Fruit fly (Drosophila melanogaster) Kc167 (cell line): ENCODE results near the gene CG31279.

Experiments used
- Myc ChIP-seq: fragments of >200 bp; optimal IDR thresholded peaks from 2 replicates; lab custom pipeline; 2017; ENCODE audit warnings: missing external identifiers
- Sin3A ChIP-seq: fragments of >200 bp; optimal IDR thresholded peaks from 2 replicates; lab custom pipeline; 2018; ENCODE audit warnings: missing external identifiers
- h ChIP-seq: fragments of >200 bp; optimal IDR thresholded peaks from 3 replicates; lab custom pipeline; 2018; ENCODE audit warnings: missing external identifiers
- insv ChIP-seq: fragments of >200 bp; optimal IDR thresholded peaks from 3 replicates; lab custom pipeline; 2018; ENCODE audit warnings: missing external identifiers
- psq ChIP-seq: fragments of >200 bp; optimal IDR thresholded peaks from 2 replicates; lab custom pipeline; 2017; ENCODE audit warnings: missing external identifiers
- ttk ChIP-seq: sonication (Bioruptor generic); optimal IDR thresholded peaks from 2 replicates; lab custom pipeline; 2017; ENCODE audit warnings: missing external identifiers

CG31279 gene

dm6 chr3R:16449187-16449973 lies 18.9 kb downstream of the CG31279 start:
- TF ChIP-seq psq (no peak), h (lab: Kevin White, UChicago) (no peak), insv (no peak), Sin3A (lab: Kevin White, UChicago) (no peak), ttk (lab: Kevin White, UChicago) (no peak), Myc (lab: Kevin White, UChicago) (no peak)

DNA sequence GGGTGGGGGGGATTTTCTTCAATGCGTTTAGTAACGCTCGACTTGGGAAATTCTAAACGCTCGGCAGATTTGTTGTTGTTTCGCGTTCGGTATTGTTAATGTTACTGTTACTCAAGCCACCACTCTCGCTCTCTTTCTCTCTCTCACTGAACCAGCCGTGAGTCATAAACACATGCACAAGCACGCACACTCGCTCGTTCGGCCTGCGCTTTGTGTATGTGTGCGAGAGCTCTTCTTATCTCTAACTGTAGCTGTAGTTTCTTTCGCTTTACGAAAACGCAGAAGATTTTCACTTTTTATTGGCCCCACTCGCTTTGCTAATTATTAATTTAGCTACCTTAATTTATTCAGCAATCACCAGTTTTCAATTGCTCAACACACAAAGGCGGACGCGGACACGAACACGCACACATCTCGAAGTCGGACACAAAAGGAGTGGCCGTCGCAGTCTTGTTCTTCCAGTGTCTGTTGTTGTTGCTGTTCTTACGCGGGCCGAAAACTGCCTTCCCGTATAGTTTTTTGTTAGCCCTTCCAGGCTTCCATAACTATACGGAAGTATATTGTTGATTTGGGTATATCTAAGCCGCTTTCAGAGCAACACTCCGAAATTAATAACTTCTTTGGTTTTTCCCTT lies 22.6 kb downstream of the CG31279 start:
- no peak for TF ChIP-seq h (lab: Kevin White, UChicago)
- TF ChIP-seq Myc (lab: Kevin White, UChicago) = no peak

- TF ChIP-seq ttk (lab: Kevin White, UChicago) (no peak), Myc (lab: Kevin White, UChicago) (no peak), h (lab: Kevin White, UChicago) (no peak), insv (no peak), psq (no peak), Sin3A (lab: Kevin White, UChicago) (no peak)
Observed at dm6 chr3R:16453597-16453996, 23.1 kb downstream of the CG31279 start, which contains the start of gene Pak3. Gene Pak3, minus strand, starts transcription at chr3R:16453821.

dm6 chr3R:16454192-16454591 lies 23.7 kb downstream of the CG31279 start, which contains the start of gene CG10405:
Gene CG10405, plus strand, starts transcription at chr3R:16454492.
- TF ChIP-seq h (lab: Kevin White, UChicago) = no peak
- TF ChIP-seq Myc (lab: Kevin White, UChicago) = no peak
- no peak for TF ChIP-seq Sin3A (lab: Kevin White, UChicago)
- TF ChIP-seq psq = no peak
- no peak for TF ChIP-seq insv
- no peak for TF ChIP-seq ttk (lab: Kevin White, UChicago)

DNA sequence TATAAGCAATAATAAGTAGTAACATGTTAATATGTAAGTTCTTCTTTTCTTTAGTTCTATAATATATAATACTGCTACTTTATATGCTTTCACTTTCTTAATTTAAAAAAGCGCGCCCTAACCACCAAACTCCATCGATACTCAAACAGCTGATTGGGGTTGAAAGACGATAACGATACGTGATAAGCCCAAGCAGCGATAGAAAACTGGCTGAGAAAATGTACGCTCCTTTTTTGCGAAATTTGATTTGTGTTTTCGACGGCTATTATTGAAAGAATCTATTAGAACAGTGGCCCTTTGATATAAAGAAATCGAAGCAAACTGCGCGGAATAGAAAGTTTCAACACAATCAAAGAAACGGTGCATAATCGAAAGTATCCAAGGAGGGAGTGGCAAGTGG lies 25.4 kb downstream of the CG31279 start, which contains the start of gene CG14883:
TSS of gene CG14883 (plus strand) at position 178 of the 400 bp plus-strand sequence.
- TF ChIP-seq Myc (lab: Kevin White, UChicago) = no peak
- no peak for TF ChIP-seq insv
- TF ChIP-seq ttk (lab: Kevin White, UChicago) = no peak
- no peak for TF ChIP-seq psq
- TF ChIP-seq Sin3A (lab: Kevin White, UChicago) = no peak
- no peak for TF ChIP-seq h (lab: Kevin White, UChicago)

DNA sequence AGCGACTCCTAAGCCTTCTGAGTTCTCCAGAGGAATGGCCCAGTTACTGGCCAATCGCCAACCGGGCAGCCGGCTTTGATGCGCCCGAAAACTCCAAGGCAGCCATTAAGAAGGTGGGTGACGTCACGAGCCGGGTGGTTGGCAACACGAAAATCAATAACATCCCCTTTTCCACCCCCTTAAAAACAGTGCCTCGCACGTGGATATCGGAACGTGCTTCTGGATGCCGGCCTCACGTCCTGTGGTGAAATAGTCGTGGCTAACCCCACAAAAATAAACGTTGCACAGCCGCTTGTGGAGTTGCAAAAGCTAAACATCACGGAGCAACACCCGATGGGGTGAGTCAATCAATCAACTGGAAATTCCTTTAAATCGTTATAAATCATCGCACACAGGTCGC lies 26.1 kb downstream of the CG31279 start:
- TF ChIP-seq psq (no peak), insv (no peak)

dm6 chr3R:16468556-16468955 lies 38.1 kb downstream of the CG31279 start:
- TF ChIP-seq insv (no peak), h (lab: Kevin White, UChicago) (no peak), Sin3A (lab: Kevin White, UChicago) (no peak), psq (no peak), ttk (lab: Kevin White, UChicago) (no peak), Myc (lab: Kevin White, UChicago) (no peak)

DNA sequence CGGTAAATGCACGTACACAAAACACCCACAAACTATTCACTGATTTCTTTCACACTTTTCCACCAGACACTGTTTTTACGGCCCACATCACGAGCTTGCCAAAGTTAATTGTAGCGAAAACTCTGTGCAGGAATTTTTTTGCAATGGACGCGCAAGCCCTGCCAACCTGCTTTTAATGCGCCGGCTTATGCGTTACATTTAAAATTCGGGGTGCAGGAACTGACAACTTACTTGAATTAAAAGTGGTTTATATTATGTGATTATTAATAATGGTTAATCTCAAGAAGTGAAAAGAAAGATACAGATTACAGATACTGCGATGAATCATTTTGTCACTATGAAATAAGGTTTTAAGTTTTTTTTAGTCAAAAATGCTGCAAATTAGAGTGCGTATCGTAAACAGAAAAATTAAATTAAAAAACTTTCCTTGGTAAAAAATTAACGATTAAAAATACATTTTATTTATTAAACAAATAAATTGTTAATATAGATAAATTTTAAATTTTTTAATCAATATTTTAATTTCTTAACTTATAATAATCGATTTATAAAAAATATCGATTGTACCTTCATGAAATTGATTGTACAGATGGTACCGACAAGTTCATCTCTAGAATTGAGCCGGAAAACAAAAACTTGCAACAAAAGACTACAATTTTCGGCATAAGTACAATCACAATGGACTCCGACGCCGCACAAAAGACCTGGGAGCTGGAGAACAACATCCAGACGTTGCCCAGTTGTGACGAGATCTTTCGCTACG lies 39.2 kb downstream of the CG31279 start, which contains the start of the genes CG42232 and CSN5:
TSS of gene CG42232 (minus strand) at position 163 of the 763 bp plus-strand sequence.
TSS of gene CSN5 (plus strand) at position 599 of the 763 bp plus-strand sequence.
- TF ChIP-seq Sin3A (lab: Kevin White, UChicago) (no peak), psq (no peak), insv (no peak), Myc (lab: Kevin White, UChicago) (no peak), ttk (lab: Kevin White, UChicago) (no peak), h (lab: Kevin White, UChicago) (no peak)

- TF ChIP-seq h (lab: Kevin White, UChicago) (no peak), psq (no peak), Myc (lab: Kevin White, UChicago) (no peak), Sin3A (lab: Kevin White, UChicago) (no peak), insv (no peak), ttk (lab: Kevin White, UChicago) (no peak)
Observed at dm6 chr3R:16472301-16472700, 41.8 kb downstream of the CG31279 start, which contains the start of gene Gyc89Da. Gene Gyc89Da, plus strand, starts transcription at chr3R:16472601.

dm6 chr3R:16476472-16476871 lies 46.0 kb downstream of the CG31279 start:
- TF ChIP-seq insv = no peak
- TF ChIP-seq psq = no peak
- TF ChIP-seq h (lab: Kevin White, UChicago) = no peak
- TF ChIP-seq ttk (lab: Kevin White, UChicago) = no peak
- no peak for TF ChIP-seq Sin3A (lab: Kevin White, UChicago)
- no peak for TF ChIP-seq Myc (lab: Kevin White, UChicago)

- TF ChIP-seq Sin3A (lab: Kevin White, UChicago) = no peak
- TF ChIP-seq Myc (lab: Kevin White, UChicago) = no peak
- no peak for TF ChIP-seq ttk (lab: Kevin White, UChicago)
- TF ChIP-seq h (lab: Kevin White, UChicago) = no peak
- no peak for TF ChIP-seq psq
- TF ChIP-seq insv = no peak
Observed at dm6 chr3R:16477033-16477432, 46.6 kb downstream of the CG31279 start, which contains the start of gene Gyc89Db. Gene Gyc89Db, plus strand, starts transcription at chr3R:16477110.
